Fruit fly (Drosophila melanogaster) whole organism: ENCODE data around the gene CG34330.

Source experiments
- CG8478 ChIP-seq: fragments of >200 bp; optimal IDR thresholded peaks from 2 replicates; lab custom pipeline; 2018; ENCODE audit warnings: inconsistent platforms
- psq ChIP-seq: fragments of >200 bp; optimal IDR thresholded peaks from 2 replicates; lab custom pipeline; 2017

dm6 chrX:19050142-19050541 is 18.6 kb downstream of the CG34330 start, which contains the start of gene Diedel3:
- no peak for TF ChIP-seq CG8478 (lab: Kevin White, UChicago)
- no peak for TF ChIP-seq psq (lab: Kevin White, UChicago)
